Worm (Caenorhabditis elegans) whole organism, L2 larva: ENCODE results near the gene C35A5.5.

Source experiments
- R02D3.7 ChIP-seq: fragments of 150-350 bp; optimal IDR thresholded peaks from 2 replicates; lab custom pipeline; 2014; ENCODE audit warnings: missing biosample characterization, missing genetic modification characterization
- ama-1 ChIP-seq: fragments of 150-350 bp; optimal IDR thresholded peaks from 2 replicates; lab custom pipeline; 2018; ENCODE audit warnings: inconsistent platforms
- ceh-82 ChIP-seq: fragments of 150-350 bp; optimal IDR thresholded peaks from 2 replicates; lab custom pipeline; 2014; ENCODE audit warnings: missing biosample characterization, missing genetic modification characterization
- crh-2 ChIP-seq: sonication (generic microtip); optimal IDR thresholded peaks from 2 replicates; lab custom pipeline; 2017; ENCODE audit warnings: missing biosample characterization, missing genetic modification characterization
- egl-27 ChIP-seq: sonication (generic microtip); optimal IDR thresholded peaks from 3 replicates; lab custom pipeline; 2017; ENCODE audit warnings: missing biosample characterization, missing genetic modification reagents, missing genetic modification characterization
- elt-3 ChIP-seq: sonication (generic microtip); optimal IDR thresholded peaks from 2 replicates; lab custom pipeline; 2017; ENCODE audit warnings: missing biosample characterization, missing genetic modification characterization
- fos-1 ChIP-seq: fragments of 150-350 bp; optimal IDR thresholded peaks from 2 replicates; lab custom pipeline; 2014; ENCODE audit warnings: missing biosample characterization, missing genetic modification characterization
- lsy-2 ChIP-seq, 2 experiments: fragments of 150-350 bp in 1 of 2; sonication (generic microtip) in 1 of 2; optimal IDR thresholded peaks; 2 replicates each; lab custom pipeline; 2014 to 2017; ENCODE audit warnings: missing biosample characterization in 2 of 2, missing genetic modification characterization in 2 of 2
- mab-5 ChIP-seq: fragments of 150-350 bp; optimal IDR thresholded peaks from 2 replicates; lab custom pipeline; 2014; ENCODE audit warnings: missing biosample characterization, missing genetic modification characterization
- mdl-1 ChIP-seq, 2 experiments: fragments of 150-350 bp in 1 of 2; sonication (generic microtip) in 1 of 2; optimal IDR thresholded peaks; 2 replicates each; lab custom pipeline; 2017; ENCODE audit warnings: missing biosample characterization in 2 of 2, missing genetic modification characterization in 2 of 2
- nhr-11 ChIP-seq: fragments of 150-350 bp; optimal IDR thresholded peaks from 2 replicates; lab custom pipeline; 2014; ENCODE audit warnings: missing biosample characterization, missing genetic modification characterization
- skn-1 ChIP-seq: sonication (generic microtip); optimal IDR thresholded peaks from 2 replicates; lab custom pipeline; 2017; ENCODE audit warnings: missing biosample characterization, missing genetic modification characterization
- snpc-4 ChIP-seq: fragments of 150-350 bp; optimal IDR thresholded peaks from 2 replicates; lab custom pipeline; 2014; ENCODE audit warnings: missing biosample characterization, missing genetic modification characterization
- unc-39 ChIP-seq: fragments of 150-350 bp; optimal IDR thresholded peaks from 2 replicates; lab custom pipeline; 2014; ENCODE audit warnings: missing biosample characterization, missing genetic modification characterization

- no peak for TF ChIP-seq skn-1 (tag; lab: Kevin White, UChicago)
- TF ChIP-seq unc-39 (tag; lab: Kevin White, UChicago): no peak
- no peak for TF ChIP-seq mab-5 (tag; lab: Kevin White, UChicago)
- no peak for TF ChIP-seq mdl-1 (tag; optimal IDR thresholded peaks at IDR 0.05; lab: Kevin White, UChicago)
- TF ChIP-seq R02D3.7 (tag; lab: Kevin White, UChicago): no peak
- no peak for TF ChIP-seq crh-2 (tag; lab: Kevin White, UChicago)
- TF ChIP-seq lsy-2 (tag; optimal IDR thresholded peaks at IDR 0.05; lab: Kevin White, UChicago): no peak
- no peak for TF ChIP-seq snpc-4 (tag; lab: Kevin White, UChicago)
- TF ChIP-seq egl-27 (tag; lab: Kevin White, UChicago): no peak
- no peak for TF ChIP-seq ceh-82 (tag; lab: Kevin White, UChicago)
- TF ChIP-seq elt-3 (tag; lab: Kevin White, UChicago): no peak
- no peak for TF ChIP-seq fos-1
- no peak for TF ChIP-seq ama-1
- no peak for TF ChIP-seq nhr-11
Measured at ce11 chrV:10472901-10473774, 32.5 kb upstream of the C35A5.5 start.
